Worm (Caenorhabditis elegans): ENCODE results near the gene K07F5.17.

- TF ChIP-seq dsc-1 (tag; optimal IDR thresholded peaks at IDR 0.05) (no peak), lir-3 (tag; optimal IDR thresholded peaks at IDR 0.05; ENCODE audit: poor library complexity) (no peak), efl-1 (optimal IDR thresholded peaks at IDR 0.05) (no peak), efl-1 (GFP tag; optimal IDR thresholded peaks at IDR 0.05 in 1 of 2) (no peak), ama-1 (optimal IDR thresholded peaks at IDR 0.05) (no peak), lin-13 (GFP tag; optimal IDR thresholded peaks at IDR 0.05) (no peak)
Measured at ce11 chrIV:9866865-9867264, 24.7 kb downstream of the K07F5.17 start.
